Worm (Caenorhabditis elegans): ENCODE measurements around the gene W02F12.2.
A peak's percentile ranks its signal among the peaks of the same experiment; 100 is the strongest.

DNA sequence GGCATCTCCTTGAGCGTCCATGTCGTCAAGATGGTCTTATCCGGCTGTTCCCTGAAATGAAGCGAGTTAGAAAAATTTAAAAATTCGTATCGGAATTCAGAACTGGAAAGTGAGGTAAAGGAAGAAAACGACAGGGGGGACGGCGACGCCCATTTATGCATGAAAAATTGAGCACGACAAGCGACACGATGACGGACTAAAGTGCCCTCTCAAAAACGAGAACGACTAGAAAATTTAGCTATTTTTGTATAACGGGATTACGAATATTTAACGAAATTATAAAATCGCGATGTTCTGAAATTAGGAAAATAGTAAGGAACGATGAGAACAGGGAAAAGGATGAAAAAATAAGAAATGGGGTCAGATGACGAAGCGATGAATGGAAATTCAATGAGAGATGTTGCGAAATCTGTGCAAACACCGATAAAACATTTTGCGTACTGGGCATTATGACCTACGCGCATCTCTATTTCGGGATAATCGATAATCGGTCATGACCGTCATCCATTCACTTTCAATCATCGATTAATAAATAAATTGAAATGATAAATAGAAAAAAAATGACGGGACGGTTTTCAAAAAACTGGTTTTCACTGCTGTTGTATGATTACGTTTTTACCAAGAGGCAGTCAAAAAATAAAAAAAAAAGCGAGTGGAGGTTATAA lies 40.9 kb downstream of the W02F12.2 start, which contains the start of gene snb-1:
- TF ChIP-seq nhr-12 (tag; optimal IDR thresholded peaks at IDR 0.05) (no peak), mef-2 (tag; optimal IDR thresholded peaks at IDR 0.05) (no peak), zip-4 (GFP tag; optimal IDR thresholded peaks at IDR 0.05) (peak; percentile 99), nhr-77 (tag; optimal IDR thresholded peaks at IDR 0.05) (peak; percentile 19), pag-3 (tag; optimal IDR thresholded peaks at IDR 0.05; ENCODE audit: borderline replicate concordance, insufficient read depth) (no peak), C04F5.9 (tag; optimal IDR thresholded peaks at IDR 0.05) (no peak), fkh-10 (GFP tag; optimal IDR thresholded peaks at IDR 0.05) (no peak), ama-1 (optimal IDR thresholded peaks at IDR 0.05) (no peak), sptf-1 (tag; optimal IDR thresholded peaks at IDR 0.05) (no peak), lin-15B (tag; optimal IDR thresholded peaks at IDR 0.05) (no peak)

Measured in whole organism, L1 larva.